Worm (Caenorhabditis elegans) whole organism, midembryonic: ENCODE data around the gene C33C12.11.
"Not testable (repeated sequence)": the region's sequence is repeated elsewhere in the genome, so short reads cannot be mapped to it uniquely, and the experiment has no call there.

Experiments
- T22C8.4 ChIP-seq: fragments of 200-800 bp; sonication (Bioruptor generic); IDR thresholded peaks from 2 replicates; pipeline ENCODE4 v1.3.6; 2022; ENCODE audit warnings: missing genetic modification characterization, missing compliant biosample characterization
- cog-1 ChIP-seq: sonication (generic microtip); optimal IDR thresholded peaks from 2 replicates; lab custom pipeline; 2016; ENCODE audit warnings: missing genetic modification characterization, missing compliant biosample characterization
- flt-1 ChIP-seq: fragments of 200-800 bp; sonication (Bioruptor generic); IDR thresholded peaks from 2 replicates; pipeline ENCODE4 v1.3.6; 2022; ENCODE audit warnings: missing genetic modification characterization, missing compliant biosample characterization
- klf-2 ChIP-seq: fragments of 200-800 bp; sonication (Bioruptor generic); conservative IDR thresholded peaks from 2 replicates; pipeline ENCODE4 v1.3.6; 2022; ENCODE audit warnings: missing genetic modification reagents, missing genetic modification characterization, missing compliant biosample characterization
- med-1 ChIP-seq: sonication (generic microtip); optimal IDR thresholded peaks from 2 replicates; lab custom pipeline; 2017; ENCODE audit warnings: missing genetic modification characterization, mild to moderate bottlenecking, missing compliant biosample characterization, antibody characterized with exemption, missing genetic modification reagents; ENCODE audit not compliant: insufficient read depth
- ref-1 ChIP-seq: fragments of 200-800 bp; sonication (Bioruptor generic); conservative IDR thresholded peaks from 2 replicates; pipeline ENCODE4 v1.3.6; 2022; ENCODE audit warnings: missing genetic modification reagents, missing genetic modification characterization, missing compliant biosample characterization
- tab-1 ChIP-seq: fragments of 200-800 bp; sonication (Bioruptor generic); IDR thresholded peaks from 2 replicates; pipeline ENCODE4 v1.3.6; 2022; ENCODE audit warnings: missing genetic modification characterization, missing compliant biosample characterization
- ztf-23 ChIP-seq: fragments of 200-800 bp; sonication (Bioruptor generic); IDR thresholded peaks from 2 replicates; pipeline ENCODE4 v1.3.6; 2022; ENCODE audit warnings: missing genetic modification reagents, missing genetic modification characterization, missing compliant biosample characterization
- ztf-29 ChIP-seq: fragments of 200-800 bp; sonication (Bioruptor generic); IDR thresholded peaks from 2 replicates; pipeline ENCODE4 v1.3.6; 2022; ENCODE audit warnings: missing genetic modification reagents, missing genetic modification characterization, missing compliant biosample characterization

C33C12.11 gene

ce11 chrII:2153708-2154107 is 9.9 kb downstream of the C33C12.11 start, which contains the start of gene math-18:
TSS of gene math-18 (plus strand) at chrII:2154008.
- not testable (repeated sequence) for TF ChIP-seq med-1 (GFP tag; lab: Kevin White, UChicago); T22C8.4 (GFP tag; lab: Robert Waterston, UW); ztf-29

DNA sequence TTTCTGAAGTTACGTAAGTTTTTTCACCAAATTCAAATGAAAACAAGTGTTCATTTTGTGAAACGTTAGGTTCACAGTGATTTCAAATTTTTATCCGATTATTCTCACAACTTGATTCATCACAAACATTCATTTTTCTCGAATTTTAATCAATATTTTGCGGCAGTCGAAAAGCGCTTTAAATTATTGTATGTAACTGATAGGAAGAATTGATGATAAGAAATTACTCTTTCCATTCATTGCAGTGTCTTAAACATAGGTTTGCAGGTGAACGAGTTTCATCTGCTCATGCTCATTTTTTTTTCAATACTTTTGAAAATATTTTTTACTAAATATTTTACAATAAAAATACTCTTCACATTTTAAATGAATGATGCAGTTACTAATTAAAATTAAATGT is 11.2 kb downstream of the C33C12.11 start:
- TF ChIP-seq tab-1 (GFP tag; lab: Robert Waterston, UW) (no peak), klf-2 (GFP tag; lab: Robert Waterston, UW) (no peak), flt-1 (no peak), ref-1 (GFP tag; lab: Robert Waterston, UW) (no peak), T22C8.4 (GFP tag; lab: Robert Waterston, UW) (no peak)

DNA sequence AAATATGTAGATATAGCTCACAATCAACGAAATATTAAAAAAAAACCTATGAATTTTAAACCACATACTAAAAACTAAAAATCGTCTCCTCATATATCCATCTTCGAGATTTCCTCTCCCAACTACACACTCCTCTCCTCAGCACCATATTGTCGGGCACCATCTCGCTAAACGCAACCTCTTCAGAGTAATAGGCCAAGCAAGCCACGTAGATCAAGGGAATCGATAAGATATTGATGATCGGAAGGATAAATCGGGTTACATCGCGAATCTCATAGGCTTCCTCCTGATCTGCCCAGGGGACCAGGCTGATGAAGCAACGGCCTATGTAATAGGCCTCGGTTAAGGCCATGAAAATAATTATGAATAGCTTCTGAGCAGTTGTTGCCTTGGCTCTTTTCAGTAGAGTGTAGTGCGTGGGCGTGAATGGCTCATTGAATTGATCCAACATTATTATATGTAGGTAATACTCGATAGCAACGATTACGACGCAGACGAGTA is 13.1 kb downstream of the C33C12.11 start, which contains the start of the genes C40A11.7 and C40A11.8:
Gene C40A11.7, minus strand, starts transcription at position 101 of the 501 bp plus-strand sequence.
Gene C40A11.8, minus strand, starts transcription at position 451 of the 501 bp plus-strand sequence.
- TF ChIP-seq cog-1 (tag; lab: Kevin White, UChicago): no peak

DNA sequence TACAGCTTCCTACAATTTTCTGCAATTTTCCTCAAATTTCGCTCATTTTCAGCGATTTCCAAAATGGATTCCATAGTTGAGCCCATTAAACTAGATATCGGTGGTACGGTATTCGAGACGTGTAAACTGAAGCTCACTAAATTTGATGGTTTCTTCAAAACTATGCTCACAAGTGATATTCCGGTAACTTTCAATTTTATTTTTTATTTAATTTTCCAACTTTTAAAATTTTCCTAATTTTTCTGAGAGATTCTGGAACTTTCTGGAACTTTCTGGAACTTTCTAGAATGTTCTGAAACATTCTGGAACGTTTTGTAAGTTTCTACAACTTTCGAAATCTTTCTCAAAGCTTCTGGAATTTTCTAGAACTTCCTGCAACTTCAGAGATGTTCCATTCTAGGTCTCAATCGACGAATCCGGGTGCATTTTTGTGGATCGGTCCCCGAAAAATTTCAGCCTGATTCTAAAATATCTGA is 16.7 kb downstream of the C33C12.11 start, which contains the start of gene C40A11.2:
Gene C40A11.2, plus strand, starts transcription at position 51 of the 476 bp plus-strand sequence.
- TF ChIP-seq cog-1 (tag; lab: Kevin White, UChicago) (no peak), ref-1 (GFP tag; lab: Robert Waterston, UW) (no peak), flt-1 (no peak), T22C8.4 (GFP tag; lab: Robert Waterston, UW) (no peak), med-1 (GFP tag; lab: Kevin White, UChicago) (no peak), klf-2 (GFP tag; lab: Robert Waterston, UW) (no peak), tab-1 (GFP tag; lab: Robert Waterston, UW) (no peak), ztf-23 (GFP tag; lab: Robert Waterston, UW) (no peak), ztf-29 (no peak)

DNA sequence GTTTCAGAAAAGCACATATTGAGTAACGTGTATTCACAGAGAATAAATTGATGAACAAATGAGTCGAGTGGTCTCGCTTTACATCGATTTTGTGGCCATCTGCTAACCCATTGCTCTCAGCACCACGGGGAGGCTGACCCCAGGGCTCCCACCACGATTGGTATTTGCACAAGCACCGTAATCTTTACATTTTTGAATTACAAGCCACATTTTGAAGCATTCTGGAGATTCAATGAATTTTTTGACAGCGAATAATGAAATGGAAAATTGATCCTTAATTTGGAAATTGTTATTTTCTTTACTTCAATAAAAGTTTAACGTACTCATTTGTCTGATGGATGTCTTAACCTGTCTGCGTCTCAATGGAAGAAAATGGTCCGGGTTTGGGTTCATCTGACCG is 18.1 kb downstream of the C33C12.11 start, which contains the start of gene C40A11.6:
Gene C40A11.6, minus strand, starts transcription at position 101 of the 400 bp plus-strand sequence.
- TF ChIP-seq ztf-29: no peak
- TF ChIP-seq flt-1: no peak
- TF ChIP-seq med-1 (GFP tag; lab: Kevin White, UChicago): no peak
- TF ChIP-seq tab-1 (GFP tag; lab: Robert Waterston, UW): no peak
- no peak for TF ChIP-seq cog-1 (tag; lab: Kevin White, UChicago)
- TF ChIP-seq klf-2 (GFP tag; lab: Robert Waterston, UW): no peak
- no peak for TF ChIP-seq T22C8.4 (GFP tag; lab: Robert Waterston, UW)

- TF ChIP-seq ztf-29: no peak
- TF ChIP-seq cog-1 (tag; lab: Kevin White, UChicago): no peak
- TF ChIP-seq ref-1 (GFP tag; lab: Robert Waterston, UW): no peak
- TF ChIP-seq T22C8.4 (GFP tag; lab: Robert Waterston, UW): no peak
- TF ChIP-seq med-1 (GFP tag; lab: Kevin White, UChicago): no peak
- TF ChIP-seq tab-1 (GFP tag; lab: Robert Waterston, UW): no peak
- no peak for TF ChIP-seq klf-2 (GFP tag; lab: Robert Waterston, UW)
- TF ChIP-seq ztf-23 (GFP tag; lab: Robert Waterston, UW): no peak
- TF ChIP-seq flt-1: no peak
Measured at ce11 chrII:2140817-2141216, 22.8 kb downstream of the C33C12.11 start, which contains the start of gene C40A11.3. TSS of gene C40A11.3 (plus strand) at chrII:2141117.

ce11 chrII:2138901-2139300 is 24.7 kb downstream of the C33C12.11 start:
- TF ChIP-seq cog-1 (tag; lab: Kevin White, UChicago) (no peak), klf-2 (GFP tag; lab: Robert Waterston, UW) (no peak), med-1 (GFP tag; lab: Kevin White, UChicago) (no peak), ref-1 (GFP tag; lab: Robert Waterston, UW) (no peak), tab-1 (GFP tag; lab: Robert Waterston, UW) (no peak), ztf-29 (no peak), T22C8.4 (GFP tag; lab: Robert Waterston, UW) (no peak), flt-1 (no peak), ztf-23 (GFP tag; lab: Robert Waterston, UW) (no peak)

DNA sequence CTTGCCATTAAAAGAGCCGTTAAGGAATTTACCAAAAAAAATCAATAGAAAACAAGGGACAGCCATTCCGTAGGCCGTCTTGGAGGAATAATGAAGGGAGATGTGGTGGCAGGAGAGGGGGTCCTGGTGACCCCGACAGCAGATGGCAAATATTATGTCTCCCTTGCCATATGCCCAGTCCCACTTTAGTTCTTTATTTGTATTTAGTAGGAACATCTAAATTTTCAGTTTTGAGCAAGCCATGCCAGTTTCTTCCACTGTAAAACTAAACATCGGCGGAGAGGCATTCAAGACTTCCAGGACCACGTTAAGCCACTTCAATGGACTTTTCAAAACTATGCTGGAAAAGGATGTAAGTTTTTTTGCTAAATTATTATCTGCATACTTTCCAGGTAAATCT is 26.4 kb downstream of the C33C12.11 start, which contains the start of gene C40A11.4:
Gene C40A11.4, plus strand, starts transcription at position 188 of the 400 bp plus-strand sequence.
- no peak for TF ChIP-seq cog-1 (tag; lab: Kevin White, UChicago)
- TF ChIP-seq T22C8.4 (GFP tag; lab: Robert Waterston, UW): peak; percentile 32; the same call in 1 of the 2 replicates

ce11 chrII:2135604-2136003 is 28.0 kb downstream of the C33C12.11 start, which contains the start of gene hpo-7:
TSS of gene hpo-7 (minus strand) at chrII:2135704.
- TF ChIP-seq cog-1 (tag; lab: Kevin White, UChicago) (no peak), ztf-23 (GFP tag; lab: Robert Waterston, UW) (no peak), tab-1 (GFP tag; lab: Robert Waterston, UW) (no peak), ztf-29 (no peak), klf-2 (GFP tag; lab: Robert Waterston, UW) (no peak), flt-1 (no peak), T22C8.4 (GFP tag; lab: Robert Waterston, UW) (no peak)

- TF ChIP-seq ref-1 (GFP tag; lab: Robert Waterston, UW): no peak
- no peak for TF ChIP-seq ztf-23 (GFP tag; lab: Robert Waterston, UW)
- no peak for TF ChIP-seq klf-2 (GFP tag; lab: Robert Waterston, UW)
- no peak for TF ChIP-seq med-1 (GFP tag; lab: Kevin White, UChicago)
- TF ChIP-seq cog-1 (tag; lab: Kevin White, UChicago): no peak
- TF ChIP-seq tab-1 (GFP tag; lab: Robert Waterston, UW): no peak
- TF ChIP-seq flt-1: no peak
- no peak for TF ChIP-seq ztf-29
- TF ChIP-seq T22C8.4 (GFP tag; lab: Robert Waterston, UW): no peak
Measured at ce11 chrII:2130770-2131169, 32.9 kb downstream of the C33C12.11 start, which contains the start of gene sdz-28. TSS of gene sdz-28 (plus strand) at chrII:2131070.
